Worm (Caenorhabditis elegans): ENCODE measurements around the gene T22E5.1.

T22E5.1 gene

ce11 chrX:6412575-6412974 is at the start of gene T22E5.1:
Gene T22E5.1, plus strand, starts transcription at chrX:6412875.
- TF ChIP-seq unc-62 (GFP tag; optimal IDR thresholded peaks at IDR 0.05) = no peak

- TF ChIP-seq unc-62 (GFP tag; optimal IDR thresholded peaks at IDR 0.05) = no peak
Observed at ce11 chrX:6364196-6364595, 48.5 kb upstream of the T22E5.1 start, which contains the start of gene C03B1.4. Gene C03B1.4, plus strand, starts transcription at chrX:6364496.

ce11 chrX:6365715-6366114 is 47.0 kb upstream of the T22E5.1 start, which contains the start of gene C03B1.3:
Gene C03B1.3, plus strand, starts transcription at chrX:6366015.
- no peak for TF ChIP-seq unc-62 (GFP tag; optimal IDR thresholded peaks at IDR 0.05)

ce11 chrX:6369717-6370116 is 43.0 kb upstream of the T22E5.1 start, which contains the start of gene C03B1.2:
Gene C03B1.2, plus strand, starts transcription at chrX:6370017.
- no peak for TF ChIP-seq unc-62 (GFP tag; optimal IDR thresholded peaks at IDR 0.05)

- TF ChIP-seq unc-62 (GFP tag; optimal IDR thresholded peaks at IDR 0.05) = no peak
Observed at ce11 chrX:6371192-6372116, 41.2 kb upstream of the T22E5.1 start.

- no peak for TF ChIP-seq unc-62 (GFP tag; optimal IDR thresholded peaks at IDR 0.05)
Observed at ce11 chrX:6373348-6373747, 39.3 kb upstream of the T22E5.1 start, which contains the start of gene C03B1.17. Gene C03B1.17, plus strand, starts transcription at chrX:6373648.

ce11 chrX:6374451-6374850 is 38.2 kb upstream of the T22E5.1 start, which contains the start of gene C03B1.1:
Gene C03B1.1, plus strand, starts transcription at chrX:6374751.
- TF ChIP-seq unc-62 (GFP tag; optimal IDR thresholded peaks at IDR 0.05) = no peak

ce11 chrX:6377634-6378288 is 34.9 kb upstream of the T22E5.1 start, which contains the start of gene lmp-1:
Gene lmp-1, minus strand, starts transcription at chrX:6377684.
- TF ChIP-seq unc-62 (GFP tag; optimal IDR thresholded peaks at IDR 0.05) = no peak

ce11 chrX:6378363-6378762 is 34.3 kb upstream of the T22E5.1 start:
- no peak for TF ChIP-seq unc-62 (GFP tag; optimal IDR thresholded peaks at IDR 0.05)

- TF ChIP-seq unc-62 (GFP tag; optimal IDR thresholded peaks at IDR 0.05) = no peak
Observed at ce11 chrX:6382930-6383329, 29.7 kb upstream of the T22E5.1 start.

ce11 chrX:6384537-6384936 is 28.1 kb upstream of the T22E5.1 start:
- TF ChIP-seq unc-62 (GFP tag; optimal IDR thresholded peaks at IDR 0.05) = no peak

ce11 chrX:6385185-6385584 is 27.5 kb upstream of the T22E5.1 start, which contains the start of gene igdb-3:
Gene igdb-3, plus strand, starts transcription at chrX:6385485.
- TF ChIP-seq unc-62 (GFP tag; optimal IDR thresholded peaks at IDR 0.05) = no peak

- TF ChIP-seq unc-62 (GFP tag; optimal IDR thresholded peaks at IDR 0.05) = no peak
Observed at ce11 chrX:6388639-6389038, 24.0 kb upstream of the T22E5.1 start.

ce11 chrX:6391491-6391890 is 21.2 kb upstream of the T22E5.1 start, which contains the start of gene igcm-2:
Gene igcm-2, minus strand, starts transcription at chrX:6391591.
- no peak for TF ChIP-seq unc-62 (GFP tag; optimal IDR thresholded peaks at IDR 0.05)

ce11 chrX:6399450-6399849 is 13.2 kb upstream of the T22E5.1 start:
- no peak for TF ChIP-seq unc-62 (GFP tag; optimal IDR thresholded peaks at IDR 0.05)

ce11 chrX:6403122-6403521 is 9.6 kb upstream of the T22E5.1 start, which contains the start of gene glt-4:
Gene glt-4, plus strand, starts transcription at chrX:6403422.
- TF ChIP-seq unc-62 (GFP tag; optimal IDR thresholded peaks at IDR 0.05) = no peak
